Fruit fly (Drosophila melanogaster) ovary, adult (tissue): ENCODE data around the gene GC1.
A peak's percentile ranks its signal among the peaks of the same experiment; 100 is the strongest.
"Not testable (repeated sequence)": the region's sequence is repeated elsewhere in the genome, so short reads cannot be mapped to it uniquely, and the experiment has no call there.

Experiments
- CG17801 ChIP-seq: fragments of 200-800 bp; optimal IDR thresholded peaks from 2 replicates; lab custom pipeline; 2019; ENCODE audit warnings: missing biosample characterization, mild to moderate bottlenecking, missing genetic modification characterization, moderate library complexity; ENCODE audit not compliant: partially characterized antibody

GC1 gene

dm6 chr3R:11967262-11968029 is at the start of gene GC1, which contains the start of gene CG12213:
Gene GC1 (plus strand): TSS chr3R:11967708.
Gene CG12213 (minus strand): TSS chr3R:11967691.
- peak; percentile 80 for TF ChIP-seq CG17801 (GFP tag; lab: Kevin White, UChicago)

DNA sequence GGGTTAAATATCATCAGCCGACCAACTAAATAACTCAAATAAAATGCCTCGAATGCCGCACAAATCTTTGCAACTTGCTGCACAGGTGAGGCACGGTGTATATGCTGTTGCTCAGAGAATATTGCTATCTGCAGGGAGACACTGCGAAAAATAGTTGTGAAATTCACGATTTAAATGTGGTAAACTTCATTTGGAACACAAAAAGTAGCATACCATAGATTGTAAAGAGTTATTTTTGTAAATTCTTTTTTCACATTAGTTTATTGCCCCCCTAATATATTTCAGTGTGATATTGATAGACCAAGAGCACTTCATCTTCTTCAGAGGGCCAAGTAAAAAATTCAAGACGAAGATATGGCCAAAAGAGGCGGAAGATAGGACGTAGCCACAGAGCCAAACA is 46.9 kb upstream of the GC1 start:
- no peak for TF ChIP-seq CG17801 (GFP tag; lab: Kevin White, UChicago)

- no peak for TF ChIP-seq CG17801 (GFP tag; lab: Kevin White, UChicago)
Observed at dm6 chr3R:11930962-11931361, 36.5 kb upstream of the GC1 start, which contains the start of gene CG14731. Gene CG14731 (plus strand): TSS chr3R:11931262.

DNA sequence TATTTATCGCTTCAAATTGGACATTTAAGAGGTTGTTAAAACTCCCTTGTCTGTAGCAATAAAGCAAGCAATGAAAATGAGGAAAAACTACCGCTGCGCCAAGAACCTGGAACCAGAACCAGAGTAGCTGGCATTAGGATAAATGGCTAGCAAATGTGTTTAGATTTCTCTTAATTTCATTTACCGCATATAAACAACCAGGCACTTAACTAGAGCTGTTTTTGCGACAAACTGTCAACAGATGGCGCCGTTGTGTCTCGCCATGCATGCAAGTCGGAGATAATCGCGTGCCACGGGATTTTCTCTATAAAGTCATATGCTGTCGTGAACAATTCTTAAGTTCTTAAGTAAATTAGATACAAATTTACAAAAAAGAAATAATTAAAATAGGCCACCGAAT is 33.6 kb upstream of the GC1 start:
- TF ChIP-seq CG17801 (GFP tag; lab: Kevin White, UChicago), result no peak

DNA sequence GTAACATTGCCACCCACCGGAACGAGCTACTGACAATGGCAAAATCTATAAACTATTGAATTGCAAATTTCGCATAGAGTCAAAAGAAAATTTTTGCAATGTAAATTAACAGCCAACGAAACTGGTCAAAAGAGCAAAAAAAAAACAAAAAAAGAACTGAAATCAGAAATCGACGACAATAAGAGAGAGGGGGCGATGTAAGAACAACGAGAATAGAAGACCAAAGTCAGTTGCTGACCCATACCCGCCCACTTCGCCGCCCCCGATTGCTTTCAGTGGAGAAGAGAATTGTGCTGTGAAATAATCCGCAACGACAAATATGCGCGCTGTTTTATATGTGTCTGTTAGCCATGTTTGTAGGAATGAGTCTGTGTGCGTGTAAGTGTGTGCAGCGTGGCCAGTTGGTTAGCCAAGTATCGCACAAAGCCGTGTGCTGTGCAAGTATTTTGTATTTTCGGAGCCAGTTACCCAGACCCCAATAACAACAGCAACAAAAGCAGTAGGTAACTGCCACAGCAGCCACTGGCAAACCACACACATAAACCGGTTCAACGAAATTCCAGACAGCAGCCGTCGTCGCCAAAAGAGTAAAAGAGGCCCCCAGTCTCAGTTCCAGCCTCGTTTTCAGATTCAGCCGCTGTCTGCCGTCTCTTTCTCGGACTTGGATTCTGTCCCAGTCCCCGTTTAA is 29.9 kb upstream of the GC1 start:
- TF ChIP-seq CG17801 (GFP tag; lab: Kevin White, UChicago), result no peak

- TF ChIP-seq CG17801 (GFP tag; lab: Kevin White, UChicago), result no peak
Observed at dm6 chr3R:11941116-11941515, 26.4 kb upstream of the GC1 start.

DNA sequence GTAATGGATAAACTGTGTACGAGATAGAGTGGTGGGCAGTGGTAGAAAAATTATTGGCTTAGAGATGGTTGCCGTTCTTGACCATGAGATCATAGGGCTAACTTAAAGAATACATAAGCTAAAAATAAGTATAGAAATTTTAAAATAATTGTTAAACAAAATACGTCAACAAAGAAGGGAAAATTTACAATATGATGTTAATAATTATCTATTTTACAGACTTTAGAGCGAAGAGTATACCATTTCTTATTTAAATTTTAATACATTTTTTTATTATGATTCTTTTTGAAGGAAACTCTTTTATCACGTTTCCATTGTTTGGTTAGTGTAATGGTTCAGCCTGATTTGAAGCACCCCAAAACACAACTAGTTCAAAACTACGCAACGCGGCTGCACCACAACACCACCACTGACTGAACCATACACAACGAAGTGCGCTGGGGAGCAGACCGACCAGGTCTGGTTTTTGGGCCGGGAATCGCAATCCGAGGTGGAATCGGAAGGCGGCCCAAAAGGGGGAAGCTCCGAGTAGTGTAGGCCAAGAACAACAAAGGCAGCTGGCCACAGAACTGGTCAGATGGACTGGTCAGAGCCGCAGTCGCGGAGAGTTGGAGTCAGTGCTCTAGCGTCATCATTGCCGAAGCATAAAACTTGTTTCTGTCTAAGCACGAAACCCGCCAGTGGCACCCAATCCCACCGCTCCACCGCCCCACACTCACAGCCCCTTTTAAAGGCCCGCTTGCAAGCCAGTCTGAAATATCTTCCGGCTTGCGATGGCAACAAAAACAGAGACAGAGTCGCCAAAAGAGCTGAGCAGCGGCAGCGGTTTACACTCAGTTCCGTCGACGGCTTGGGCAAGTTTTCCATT is 21.8 kb upstream of the GC1 start:
- no peak for TF ChIP-seq CG17801 (GFP tag; lab: Kevin White, UChicago)

DNA sequence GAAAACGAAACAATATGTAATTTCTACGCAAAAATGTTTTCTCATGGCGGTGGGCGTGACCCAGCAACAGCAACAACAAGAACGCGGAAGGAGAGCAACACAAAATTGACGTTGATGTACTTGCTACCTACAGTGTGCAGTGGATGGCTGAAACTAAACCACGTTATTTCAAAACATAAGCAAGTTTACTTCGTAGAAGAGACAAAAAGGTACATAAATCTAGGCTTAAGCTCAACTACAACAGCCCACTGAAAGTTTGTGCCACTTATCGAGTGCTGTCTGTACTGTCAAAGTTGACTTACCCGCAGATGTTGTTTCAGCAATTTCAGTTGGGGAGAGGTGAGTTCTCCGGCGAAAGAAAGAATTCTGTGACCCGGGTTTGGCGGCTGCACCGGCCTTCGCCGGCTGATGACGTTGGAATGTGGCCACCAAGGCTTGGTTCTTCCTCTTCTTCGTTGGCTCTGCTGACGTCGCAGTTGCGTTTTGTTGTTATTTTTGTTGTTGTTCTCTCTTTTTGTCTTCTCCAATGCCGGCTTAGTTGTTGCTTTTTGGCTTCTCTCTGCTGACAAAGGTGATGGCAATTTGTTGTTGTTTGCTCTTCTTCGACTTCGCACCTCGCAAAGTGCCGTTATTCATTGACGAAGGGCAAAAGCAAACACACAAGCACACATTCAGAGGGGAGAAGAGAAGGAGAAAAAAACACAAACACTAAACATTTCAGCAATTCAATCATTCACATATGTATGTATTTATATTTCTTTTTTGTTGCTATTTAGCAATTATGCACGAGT is 20.2 kb upstream of the GC1 start:
- TF ChIP-seq CG17801 (GFP tag; lab: Kevin White, UChicago), result no peak

dm6 chr3R:11947959-11948358 is 19.5 kb upstream of the GC1 start:
- no peak for TF ChIP-seq CG17801 (GFP tag; lab: Kevin White, UChicago)

DNA sequence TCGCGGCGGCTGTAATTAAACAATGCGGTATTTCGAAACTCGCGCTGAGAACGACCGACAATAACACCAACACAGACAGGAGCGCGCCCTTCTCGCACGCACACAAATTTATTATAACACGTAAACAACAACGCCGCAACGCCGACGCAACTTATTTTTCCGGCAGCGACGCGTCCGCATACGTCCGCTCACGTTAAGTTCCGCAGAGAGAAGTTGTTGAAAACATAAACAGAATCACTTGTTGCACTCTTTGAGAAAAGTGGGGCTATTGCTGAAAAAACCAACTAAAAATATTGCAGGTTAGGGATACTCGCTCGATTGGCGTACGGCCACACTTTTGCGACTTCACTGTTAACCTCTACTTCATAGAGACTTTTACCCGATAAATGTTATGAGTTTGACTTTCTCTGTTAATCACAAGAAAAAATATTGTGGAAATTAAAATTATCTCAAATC is 18.6 kb upstream of the GC1 start, which contains the start of gene Cad87A:
TSS of gene Cad87A (minus strand) at position 227 of the 456 bp plus-strand sequence.
- peak; percentile 55 for TF ChIP-seq CG17801 (GFP tag; lab: Kevin White, UChicago)

DNA sequence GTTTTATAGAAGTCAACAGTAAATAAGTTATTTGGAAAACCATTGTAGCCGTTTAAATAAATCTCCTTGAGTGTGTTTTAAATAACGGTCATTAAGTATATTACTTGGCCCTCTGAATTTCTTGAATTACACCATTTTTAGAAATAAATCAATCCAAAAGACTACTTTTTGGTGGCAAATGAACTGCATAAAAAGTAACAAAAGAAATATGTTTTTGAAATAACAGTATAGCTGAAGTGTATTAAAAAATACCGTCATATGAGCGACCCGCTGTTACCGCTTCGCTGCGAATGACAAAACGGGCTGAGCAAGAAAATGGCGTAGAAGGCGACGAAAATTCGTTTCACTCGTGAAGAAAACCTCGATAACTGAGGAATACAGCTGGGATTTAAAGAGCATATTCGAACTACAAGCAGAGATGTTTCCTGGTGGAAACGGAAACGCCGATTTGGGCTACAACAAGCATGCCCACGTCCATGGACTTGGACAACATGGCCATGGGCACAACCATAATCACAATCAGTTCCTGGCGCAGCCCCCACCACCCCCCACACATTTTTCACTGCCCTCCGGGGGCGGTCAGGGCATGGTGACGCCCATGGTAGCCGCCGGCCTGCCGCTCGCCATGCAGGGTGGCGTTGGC is 18.0 kb upstream of the GC1 start, which contains the start of gene CG31211:
TSS of gene CG31211 (plus strand) at position 294 of the 643 bp plus-strand sequence.
- TF ChIP-seq CG17801 (GFP tag; lab: Kevin White, UChicago), result no peak

DNA sequence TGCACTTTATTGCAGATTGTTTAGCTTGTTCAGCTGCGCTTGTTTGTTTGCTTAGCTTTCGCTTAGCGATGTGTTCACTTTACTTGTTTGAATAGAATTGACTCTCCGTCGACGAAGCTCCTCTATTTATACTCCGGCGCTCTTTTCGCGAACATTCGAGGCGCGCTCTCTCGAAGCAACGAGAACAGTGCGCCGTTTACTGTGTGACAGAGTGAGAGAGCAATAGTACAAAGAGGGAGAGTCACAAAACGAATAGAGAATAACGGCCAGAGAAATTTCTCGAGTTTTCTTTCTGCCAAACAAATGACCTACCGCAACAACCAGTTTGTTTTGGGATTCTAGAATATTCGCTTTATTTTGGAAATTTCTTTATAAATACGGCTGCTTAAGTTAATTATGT is 11.1 kb upstream of the GC1 start, which contains the start of gene Hsp70Aa:
TSS of gene Hsp70Aa (minus strand) at position 101 of the 400 bp plus-strand sequence.
- TF ChIP-seq CG17801 (GFP tag; lab: Kevin White, UChicago), result not testable (repeated sequence)

DNA sequence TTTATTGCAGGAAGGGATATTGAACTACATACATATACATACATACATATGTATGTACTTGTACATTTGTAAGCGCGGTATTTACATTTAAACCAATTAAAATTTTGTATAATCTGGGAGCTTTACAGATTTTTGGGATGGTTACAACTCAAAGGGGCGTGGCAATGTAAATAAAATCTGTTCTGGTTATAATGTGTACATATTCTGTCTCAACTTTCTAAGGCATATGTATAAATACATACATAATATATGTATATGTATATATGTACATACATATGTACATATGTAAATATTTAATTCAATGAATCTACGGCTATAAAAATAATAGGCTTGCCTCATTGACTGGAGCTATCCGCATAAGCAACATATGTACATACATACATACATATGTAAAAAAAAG is 10.1 kb upstream of the GC1 start:
- TF ChIP-seq CG17801 (GFP tag; lab: Kevin White, UChicago), result no peak
